Worm (Caenorhabditis elegans) whole organism, mixed stage, embryonic: ENCODE results near the gene fbxb-18.

ENCODE experiments used
- M03D4.4 ChIP-seq: sonication (generic microtip); optimal IDR thresholded peaks from 2 replicates; lab custom pipeline; 2017; ENCODE audit warnings: mild to moderate bottlenecking, missing genetic modification characterization, missing compliant biosample characterization
- bed-3 ChIP-seq: fragments of 200-800 bp; sonication (Bioruptor generic); optimal IDR thresholded peaks from 3 replicates; lab custom pipeline; 2018; ENCODE audit warnings: mild to moderate bottlenecking, missing genetic modification characterization, moderate library complexity, missing compliant biosample characterization
- blmp-1 ChIP-seq: fragments of 150-350 bp; optimal IDR thresholded peaks from 2 replicates; lab custom pipeline; 2014; ENCODE audit warnings: missing biosample characterization, missing genetic modification characterization
- ceh-39 ChIP-seq: fragments of 150-350 bp; optimal IDR thresholded peaks from 2 replicates; lab custom pipeline; 2014; ENCODE audit warnings: missing biosample characterization, missing genetic modification characterization
- ceh-43 ChIP-seq: fragments of 200-800 bp; sonication (Bioruptor generic); optimal IDR thresholded peaks from 2 replicates; lab custom pipeline; 2018; ENCODE audit warnings: mild to moderate bottlenecking, missing genetic modification characterization, moderate library complexity, missing compliant biosample characterization
- ceh-83 ChIP-seq: fragments of 200-800 bp; sonication (Bioruptor generic); optimal IDR thresholded peaks from 2 replicates; lab custom pipeline; 2018; ENCODE audit warnings: mild to moderate bottlenecking, missing genetic modification characterization, missing compliant biosample characterization
- ces-1 ChIP-seq: fragments of 150-350 bp; optimal IDR thresholded peaks from 2 replicates; lab custom pipeline; 2014; ENCODE audit warnings: missing biosample characterization, missing genetic modification reagents, missing genetic modification characterization
- cnd-1 ChIP-seq: fragments of 200-800 bp; sonication (Bioruptor generic); optimal IDR thresholded peaks from 2 replicates; lab custom pipeline; 2018; ENCODE audit warnings: mild to moderate bottlenecking, missing genetic modification characterization, missing compliant biosample characterization
- drap-1 ChIP-seq: fragments of 200-800 bp; sonication (Bioruptor generic); optimal IDR thresholded peaks from 3 replicates; lab custom pipeline; 2018; ENCODE audit warnings: mild to moderate bottlenecking, missing genetic modification characterization, missing compliant biosample characterization
- elt-1 ChIP-seq: sonication (generic microtip); optimal IDR thresholded peaks from 2 replicates; lab custom pipeline; 2017; ENCODE audit warnings: missing genetic modification characterization, mild to moderate bottlenecking, missing compliant biosample characterization, antibody characterized with exemption, moderate library complexity, borderline replicate concordance; ENCODE audit not compliant: insufficient read depth
- elt-3 ChIP-seq: fragments of 150-350 bp; optimal IDR thresholded peaks from 2 replicates; lab custom pipeline; 2014; ENCODE audit warnings: missing biosample characterization, missing genetic modification characterization
- flh-1 ChIP-seq: fragments of 200-800 bp; sonication (Bioruptor generic); optimal IDR thresholded peaks from 2 replicates; lab custom pipeline; 2018; ENCODE audit warnings: mild to moderate bottlenecking, missing genetic modification characterization, moderate library complexity, missing compliant biosample characterization
- ham-2 ChIP-seq: fragments of 200-800 bp; sonication (Bioruptor generic); optimal IDR thresholded peaks from 2 replicates; lab custom pipeline; 2018; ENCODE audit warnings: mild to moderate bottlenecking, missing genetic modification characterization, missing compliant biosample characterization
- hlh-1 ChIP-seq: fragments of 150-350 bp; optimal IDR thresholded peaks from 2 replicates; lab custom pipeline; 2014; ENCODE audit warnings: missing biosample characterization, missing genetic modification reagents, missing genetic modification characterization
- lin-13 ChIP-seq: fragments of 150-350 bp; optimal IDR thresholded peaks from 2 replicates; lab custom pipeline; 2014; ENCODE audit warnings: missing biosample characterization, missing genetic modification characterization
- lin-32 ChIP-seq: fragments of 200-800 bp; sonication (Bioruptor generic); optimal IDR thresholded peaks from 2 replicates; lab custom pipeline; 2018; ENCODE audit warnings: mild to moderate bottlenecking, missing genetic modification characterization, missing compliant biosample characterization
- lsy-2 ChIP-seq: fragments of 150-350 bp; optimal IDR thresholded peaks from 2 replicates; lab custom pipeline; 2014; ENCODE audit warnings: missing biosample characterization, missing genetic modification characterization
- mls-2 ChIP-seq: sonication (generic microtip); optimal IDR thresholded peaks from 2 replicates; lab custom pipeline; 2016; ENCODE audit warnings: mild to moderate bottlenecking, missing genetic modification characterization, moderate library complexity, missing compliant biosample characterization
- nhr-12 ChIP-seq: fragments of 150-350 bp; optimal IDR thresholded peaks from 2 replicates; lab custom pipeline; 2014; ENCODE audit warnings: missing biosample characterization, missing genetic modification characterization
- nhr-2 ChIP-seq: fragments of 150-350 bp; optimal IDR thresholded peaks from 2 replicates; lab custom pipeline; 2014; ENCODE audit warnings: missing biosample characterization, missing genetic modification characterization
- nhr-237 ChIP-seq: fragments of 150-350 bp; optimal IDR thresholded peaks from 2 replicates; lab custom pipeline; 2014; ENCODE audit warnings: missing biosample characterization, missing genetic modification characterization
- nhr-28 ChIP-seq: fragments of 150-350 bp; optimal IDR thresholded peaks from 2 replicates; lab custom pipeline; 2014; ENCODE audit warnings: missing biosample characterization, missing genetic modification characterization
- pha-4 ChIP-seq: fragments of 150-350 bp; optimal IDR thresholded peaks from 2 replicates; lab custom pipeline; 2018; ENCODE audit warnings: missing biosample characterization, missing genetic modification reagents, missing genetic modification characterization
- sem-2 ChIP-seq: fragments of 200-800 bp; sonication (Bioruptor generic); optimal IDR thresholded peaks from 2 replicates; lab custom pipeline; 2018; ENCODE audit warnings: mild to moderate bottlenecking, missing genetic modification characterization, missing compliant biosample characterization
- snpc-4 ChIP-seq: fragments of 150-350 bp; optimal IDR thresholded peaks from 2 replicates; lab custom pipeline; 2014; ENCODE audit warnings: missing biosample characterization, missing genetic modification characterization
- sptf-1 ChIP-seq: sonication (generic microtip); optimal IDR thresholded peaks from 2 replicates; lab custom pipeline; 2017; ENCODE audit warnings: mild to moderate bottlenecking, missing genetic modification characterization, moderate library complexity, missing compliant biosample characterization
- tbx-8 ChIP-seq: fragments of 200-800 bp; sonication (Bioruptor generic); optimal IDR thresholded peaks from 2 replicates; lab custom pipeline; 2018; ENCODE audit warnings: mild to moderate bottlenecking, missing genetic modification characterization, moderate library complexity, missing compliant biosample characterization
- unc-120 ChIP-seq: sonication (generic microtip); optimal IDR thresholded peaks from 2 replicates; lab custom pipeline; 2017; ENCODE audit warnings: missing genetic modification characterization, missing compliant biosample characterization; ENCODE audit not compliant: poor library complexity, severe bottlenecking
- unc-39 ChIP-seq: fragments of 150-350 bp; optimal IDR thresholded peaks from 2 replicates; lab custom pipeline; 2014; ENCODE audit warnings: missing biosample characterization, missing genetic modification characterization
- zip-8 ChIP-seq: fragments of 150-350 bp; optimal IDR thresholded peaks from 2 replicates; lab custom pipeline; 2014; ENCODE audit warnings: missing biosample characterization, missing genetic modification characterization
- ztf-11 ChIP-seq: fragments of 150-350 bp; optimal IDR thresholded peaks from 2 replicates; lab custom pipeline; 2014; ENCODE audit warnings: missing biosample characterization, missing genetic modification characterization

Gene fbxb-18

ce11 chrII:1725735-1726134 is 37.0 kb upstream of the fbxb-18 start, which contains the start of gene F45C12.17:
Gene F45C12.17, plus strand, starts transcription at chrII:1726111.
- TF ChIP-seq M03D4.4, result no peak
- TF ChIP-seq ceh-39 (tag; lab: Kevin White, UChicago), result peak; percentile 12
- no peak for TF ChIP-seq zip-8 (tag; lab: Kevin White, UChicago)
- no peak for TF ChIP-seq lsy-2 (tag; lab: Kevin White, UChicago)

ce11 chrII:1724314-1724713 is 35.6 kb upstream of the fbxb-18 start, which contains the start of gene fbxb-11:
Gene fbxb-11, plus strand, starts transcription at chrII:1724614.
- TF ChIP-seq elt-3 (tag; lab: Kevin White, UChicago) (no peak), M03D4.4 (no peak), drap-1 (GFP tag; lab: Kevin White, UChicago) (no peak), elt-1 (tag; lab: Kevin White, UChicago) (no peak), nhr-12 (no peak), sem-2 (no peak), lsy-2 (tag; lab: Kevin White, UChicago) (no peak), mls-2 (tag; lab: Kevin White, UChicago) (no peak), ham-2 (GFP tag; lab: Kevin White, UChicago) (no peak), ces-1 (no peak), zip-8 (tag; lab: Kevin White, UChicago) (no peak)
- TF ChIP-seq, all 35 proteins: peak for 0

- TF ChIP-seq flh-1 (GFP tag; lab: Kevin White, UChicago) (no peak), ceh-39 (tag; lab: Kevin White, UChicago) (no peak), nhr-2 (tag; lab: Kevin White, UChicago) (no peak), ceh-83 (GFP tag; lab: Kevin White, UChicago) (no peak), unc-120 (no peak), cnd-1 (tag; lab: Kevin White, UChicago) (no peak), blmp-1 (tag; lab: Kevin White, UChicago) (no peak), lin-32 (GFP tag; lab: Kevin White, UChicago) (no peak), ztf-11 (tag; lab: Kevin White, UChicago) (no peak), mls-2 (tag; lab: Kevin White, UChicago) (no peak), unc-39 (no peak), ham-2 (GFP tag; lab: Kevin White, UChicago) (no peak), pha-4 (tag; lab: Kevin White, UChicago) (no peak), zip-8 (tag; lab: Kevin White, UChicago) (no peak), elt-3 (tag; lab: Kevin White, UChicago) (no peak), hlh-1 (tag; lab: Kevin White, UChicago) (no peak), lin-13 (tag; lab: Kevin White, UChicago) (no peak), snpc-4 (tag; lab: Kevin White, UChicago) (no peak)
Observed at ce11 chrII:1722394-1722793, 33.7 kb upstream of the fbxb-18 start, which contains the start of the genes fbxb-5 and btb-8. Gene fbxb-5, minus strand, starts transcription at chrII:1722494. Gene btb-8, plus strand, starts transcription at chrII:1722770.

ce11 chrII:1719153-1719552 is 30.4 kb upstream of the fbxb-18 start, which contains the start of gene fbxb-48:
Gene fbxb-48, minus strand, starts transcription at chrII:1719253.
- TF ChIP-seq nhr-12 (no peak), cnd-1 (tag; lab: Kevin White, UChicago) (no peak), ceh-43 (GFP tag; lab: Kevin White, UChicago) (no peak), hlh-1 (tag; lab: Kevin White, UChicago) (peak; percentile 50), nhr-237 (tag; lab: Kevin White, UChicago) (no peak), sptf-1 (tag; lab: Kevin White, UChicago) (no peak), lin-32 (GFP tag; lab: Kevin White, UChicago) (no peak)
- TF ChIP-seq, all 35 proteins: peak for 1

ce11 chrII:1714772-1715353 is 26.1 kb upstream of the fbxb-18 start, which contains the start of gene btb-6:
Gene btb-6, plus strand, starts transcription at chrII:1715303.
- TF ChIP-seq ces-1 (no peak), tbx-8 (no peak), ceh-39 (tag; lab: Kevin White, UChicago) (peak; percentile 9), blmp-1 (tag; lab: Kevin White, UChicago) (no peak), nhr-2 (tag; lab: Kevin White, UChicago) (peak; percentile 69), M03D4.4 (no peak), hlh-1 (tag; lab: Kevin White, UChicago) (no peak), nhr-28 (tag; lab: Kevin White, UChicago) (no peak), bed-3 (GFP tag; lab: Kevin White, UChicago) (no peak), zip-8 (tag; lab: Kevin White, UChicago) (no peak), lin-32 (GFP tag; lab: Kevin White, UChicago) (no peak), mls-2 (tag; lab: Kevin White, UChicago) (no peak), elt-1 (tag; lab: Kevin White, UChicago) (no peak), cnd-1 (tag; lab: Kevin White, UChicago) (peak; percentile 4), elt-3 (tag; lab: Kevin White, UChicago) (no peak)
- TF ChIP-seq, all 35 proteins: peak for 3
